Worm (Caenorhabditis elegans) whole organism, L4 larva: Measurements from ENCODE around the gene rnh-1.2.

Source experiments
- ceh-28 ChIP-seq: fragments of 150-350 bp; optimal IDR thresholded peaks from 2 replicates; lab custom pipeline; 2014; ENCODE audit warnings: missing biosample characterization, missing genetic modification reagents, missing genetic modification characterization
- ces-1 ChIP-seq: fragments of 150-350 bp; sonication (generic microtip); optimal IDR thresholded peaks from 4 replicates; lab custom pipeline; 2014; ENCODE audit warnings: missing biosample characterization, missing genetic modification reagents, missing genetic modification characterization
- dmd-9 ChIP-seq: fragments of 200-800 bp; sonication (Bioruptor generic); IDR thresholded peaks from 2 replicates; pipeline ENCODE4 v1.3.6; 2022; ENCODE audit warnings: missing genetic modification reagents, missing genetic modification characterization, missing compliant biosample characterization
- egl-27 ChIP-seq: sonication (generic microtip); optimal IDR thresholded peaks from 3 replicates; lab custom pipeline; 2017; ENCODE audit warnings: missing biosample characterization, missing genetic modification reagents, missing genetic modification characterization
- hlh-30 ChIP-seq: sonication (generic microtip); optimal IDR thresholded peaks from 2 replicates; lab custom pipeline; 2017; ENCODE audit warnings: antibody characterized with exemption, mild to moderate bottlenecking, missing genetic modification characterization, missing compliant biosample characterization; ENCODE audit not compliant: insufficient read depth
- lin-13 ChIP-seq: fragments of 150-350 bp; optimal IDR thresholded peaks from 2 replicates; lab custom pipeline; 2014; ENCODE audit warnings: missing biosample characterization, missing genetic modification reagents, missing genetic modification characterization
- nhr-11 ChIP-seq: fragments of 150-350 bp; optimal IDR thresholded peaks from 2 replicates; lab custom pipeline; 2014; ENCODE audit warnings: missing biosample characterization, missing genetic modification characterization
- nhr-237 ChIP-seq: sonication (generic microtip); optimal IDR thresholded peaks from 2 replicates; lab custom pipeline; 2017; ENCODE audit warnings: missing biosample characterization, missing genetic modification characterization
- nhr-28 ChIP-seq: fragments of 150-350 bp; optimal IDR thresholded peaks from 2 replicates; lab custom pipeline; 2014; ENCODE audit warnings: missing biosample characterization, missing genetic modification characterization
- tag-97 ChIP-seq: fragments of 200-800 bp; sonication (Bioruptor generic); IDR thresholded peaks from 2 replicates; pipeline ENCODE4 v1.3.6; 2022; ENCODE audit warnings: missing genetic modification characterization, missing compliant biosample characterization
- tra-1 ChIP-seq: fragments of 200-800 bp; sonication (Bioruptor generic); IDR thresholded peaks from 2 replicates; pipeline ENCODE4 v1.3.6; 2022; ENCODE audit warnings: missing genetic modification reagents, missing genetic modification characterization, missing compliant biosample characterization

- TF ChIP-seq hlh-30 (tag; lab: Kevin White, UChicago): no peak
- TF ChIP-seq lin-13 (GFP tag; lab: Kevin White, UChicago): no peak
- TF ChIP-seq nhr-11 (tag; lab: Kevin White, UChicago): no peak
- no peak for TF ChIP-seq tra-1
- no peak for TF ChIP-seq dmd-9 (GFP tag; lab: Robert Waterston, UW)
- TF ChIP-seq nhr-28: no peak
- TF ChIP-seq ceh-28: no peak
- TF ChIP-seq egl-27 (tag; lab: Kevin White, UChicago): no peak
- TF ChIP-seq tag-97 (GFP tag; lab: Robert Waterston, UW): no peak
- no peak for TF ChIP-seq ces-1 (GFP tag; lab: Kevin White, UChicago)
- no peak for TF ChIP-seq nhr-237 (tag; lab: Kevin White, UChicago)
Observed at ce11 chrII:9868698-9869097, 26.9 kb upstream of the rnh-1.2 start, which contains the start of gene old-1.
